Worm (Caenorhabditis elegans): ENCODE results near the gene hoe-1.

DNA sequence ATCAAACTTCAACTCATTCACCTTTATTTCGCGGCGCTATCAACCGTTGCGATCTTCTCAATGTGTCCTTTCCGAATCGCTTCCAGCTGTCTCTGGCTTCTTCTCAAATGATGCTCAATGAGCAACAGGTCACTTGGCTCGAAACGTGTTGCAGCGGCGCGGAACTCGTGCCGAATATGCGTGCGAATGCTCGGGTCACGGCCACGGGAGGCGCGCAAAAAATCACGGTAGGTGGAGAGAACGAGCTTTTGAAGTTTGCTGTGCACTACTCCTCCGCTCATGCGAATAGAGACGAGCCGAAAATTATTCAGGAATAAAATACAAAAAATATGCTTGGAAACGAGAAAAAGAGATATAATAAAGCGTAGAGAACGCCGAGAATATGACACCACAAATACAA is 33.6 kb downstream of the hoe-1 start, which contains the start of gene cif-1:
- no peak for TF ChIP-seq mep-1 (tag; optimal IDR thresholded peaks at IDR 0.05)
- no peak for TF ChIP-seq snpc-4 (tag; optimal IDR thresholded peaks at IDR 0.05)
- TF ChIP-seq dpl-1 (GFP tag; optimal IDR thresholded peaks at IDR 0.05): no peak
- no peak for TF ChIP-seq ztf-11 (tag; optimal IDR thresholded peaks at IDR 0.05)
- no peak for TF ChIP-seq efl-1 (optimal IDR thresholded peaks at IDR 0.05)
- peak in 1 of 2 experiments; percentile 67 for TF ChIP-seq efl-1 (GFP tag; optimal IDR thresholded peaks at IDR 0.05 in 1 of 2)
- no peak for TF ChIP-seq unc-130 (tag; optimal IDR thresholded peaks at IDR 0.05)
- no peak for TF ChIP-seq zag-1 (tag; optimal IDR thresholded peaks at IDR 0.05)
- TF ChIP-seq pqm-1 (tag; optimal IDR thresholded peaks at IDR 0.05): no peak
- no peak for TF ChIP-seq nhr-28 (tag; optimal IDR thresholded peaks at IDR 0.05)
- TF ChIP-seq Y116A8C.19 (tag; optimal IDR thresholded peaks at IDR 0.05; ENCODE audit: borderline replicate concordance): no peak
- no peak for TF ChIP-seq blmp-1 (tag; optimal IDR thresholded peaks at IDR 0.05)
- TF ChIP-seq lin-35 (GFP tag; optimal IDR thresholded peaks at IDR 0.05): no peak
- no peak for TF ChIP-seq isw-1 (GFP tag; IDR thresholded peaks at IDR 0.05)
